Worm (Caenorhabditis elegans) whole organism, late embryonic: ENCODE measurements around the gene F53F4.17.

Source experiments
- C38D4.7 ChIP-seq: fragments of 200-800 bp; sonication (Bioruptor generic); optimal IDR thresholded peaks from 2 replicates; lab custom pipeline; 2018; ENCODE audit warnings: mild to moderate bottlenecking, missing genetic modification characterization, moderate library complexity, missing compliant biosample characterization
- ceh-18 ChIP-seq: sonication (generic microtip); optimal IDR thresholded peaks from 2 replicates; lab custom pipeline; 2016; ENCODE audit warnings: missing genetic modification characterization, missing compliant biosample characterization
- ceh-24 ChIP-seq: sonication (generic microtip); optimal IDR thresholded peaks from 2 replicates; lab custom pipeline; 2016; ENCODE audit warnings: mild to moderate bottlenecking, missing genetic modification characterization, missing compliant biosample characterization
- ceh-6 ChIP-seq: fragments of 200-800 bp; sonication (Bioruptor generic); optimal IDR thresholded peaks from 2 replicates; lab custom pipeline; 2018; ENCODE audit warnings: mild to moderate bottlenecking, missing genetic modification characterization, missing compliant biosample characterization
- ceh-9 ChIP-seq: sonication (generic microtip); optimal IDR thresholded peaks from 2 replicates; lab custom pipeline; 2016; ENCODE audit warnings: mild to moderate bottlenecking, missing genetic modification characterization, inconsistent platforms, missing compliant biosample characterization
- elt-2 ChIP-seq: sonication (generic microtip); optimal IDR thresholded peaks from 2 replicates; lab custom pipeline; 2016; ENCODE audit warnings: missing genetic modification reagents, missing genetic modification characterization, missing compliant biosample characterization
- eyg-1 ChIP-seq: sonication (generic microtip); optimal IDR thresholded peaks from 2 replicates; lab custom pipeline; 2016; ENCODE audit warnings: missing genotype, missing genetic modification characterization, missing compliant biosample characterization
- hlh-30 ChIP-seq: sonication (generic microtip); optimal IDR thresholded peaks from 2 replicates; lab custom pipeline; 2017; ENCODE audit warnings: antibody characterized with exemption, missing genetic modification characterization, missing compliant biosample characterization; ENCODE audit not compliant: insufficient read depth
- hlh-6 ChIP-seq: sonication (generic microtip); optimal IDR thresholded peaks from 2 replicates; lab custom pipeline; 2016; ENCODE audit warnings: missing genotype, missing genetic modification characterization, missing compliant biosample characterization
- pha-2 ChIP-seq: sonication (generic microtip); optimal IDR thresholded peaks from 2 replicates; lab custom pipeline; 2017; ENCODE audit warnings: mild to moderate bottlenecking, missing genetic modification characterization, missing compliant biosample characterization
- syd-9 ChIP-seq: sonication (generic microtip); optimal IDR thresholded peaks from 2 replicates; lab custom pipeline; 2016; ENCODE audit warnings: mild to moderate bottlenecking, missing genetic modification characterization, moderate library complexity, missing compliant biosample characterization
- tbx-2 ChIP-seq: sonication (generic microtip); optimal IDR thresholded peaks from 2 replicates; lab custom pipeline; 2016; ENCODE audit warnings: missing genetic modification characterization, missing compliant biosample characterization

ce11 chrV:13591504-13592174 is 3.6 kb downstream of the F53F4.17 start, which contains the start of gene tbcb-1:
- TF ChIP-seq tbx-2 (tag; lab: Kevin White, UChicago) (no peak), ceh-18 (tag; lab: Kevin White, UChicago) (no peak), hlh-30 (tag; lab: Kevin White, UChicago) (no peak), ceh-24 (tag; lab: Kevin White, UChicago) (no peak), syd-9 (tag; lab: Kevin White, UChicago) (no peak), C38D4.7 (no peak), hlh-6 (no peak), ceh-6 (GFP tag; lab: Kevin White, UChicago) (no peak), pha-2 (tag; lab: Kevin White, UChicago) (no peak), ceh-9 (no peak), eyg-1 (tag; lab: Kevin White, UChicago) (no peak), elt-2 (tag; lab: Kevin White, UChicago) (no peak)
